Fruit fly (Drosophila melanogaster): ENCODE results near the gene CG10553.

Gene CG10553

dm6 chr3R:25329079-25329478, 11.2 kb upstream of the CG10553 start, which contains the start of gene CHKov1 (continued):
- TF ChIP-seq rib (GFP tag; IDR thresholded peaks at IDR 0.05) (no peak), CG9727 (GFP tag; optimal IDR thresholded peaks at IDR 0.05) (no peak), Nf-YB (GFP tag; optimal IDR thresholded peaks at IDR 0.05) (no peak), ems (GFP tag; optimal IDR thresholded peaks at IDR 0.05) (no peak), NK7.1 (GFP tag; optimal IDR thresholded peaks at IDR 0.05) (no peak), Jarid2 (GFP tag; optimal IDR thresholded peaks at IDR 0.05) (peak; percentile 90), pho (GFP tag; optimal IDR thresholded peaks at IDR 0.05) (no peak), CG10274 (GFP tag; optimal IDR thresholded peaks at IDR 0.05) (no peak), exex (tag; optimal IDR thresholded peaks at IDR 0.05) (peak; percentile 41), CG12769 (tag; optimal IDR thresholded peaks at IDR 0.05) (no peak), CG34422 (GFP tag; IDR thresholded peaks at IDR 0.05) (0 out of 3 replicates have a peak, but pooled peaks have one; percentile 41), CG13894 (tag; optimal IDR thresholded peaks at IDR 0.05) (no peak), CG30020 (tag; optimal IDR thresholded peaks at IDR 0.05) (no peak), wdn (GFP tag; IDR thresholded peaks at IDR 0.05) (no peak), CG2199 (GFP tag; IDR thresholded peaks at IDR 0.05) (0 out of 3 replicates have a peak, but pooled peaks have one; percentile 10), CG14965 (GFP tag; optimal IDR thresholded peaks at IDR 0.05; ENCODE audit: borderline replicate concordance) (no peak), Hey (tag; optimal IDR thresholded peaks at IDR 0.05) (no peak), HLH4C (GFP tag; IDR thresholded peaks at IDR 0.05; ENCODE audit: partially characterized antibody) (no peak), HmgD (GFP tag; optimal IDR thresholded peaks at IDR 0.05) (no peak), pfk (GFP tag; optimal IDR thresholded peaks at IDR 0.05) (no peak), CG14667 (GFP tag; IDR thresholded peaks at IDR 0.05) (no peak), gsb (GFP tag; IDR thresholded peaks at IDR 0.05) (no peak), Neu2 (GFP tag; optimal IDR thresholded peaks at IDR 0.05; ENCODE audit: borderline replicate concordance) (no peak), z (GFP tag; IDR thresholded peaks at IDR 0.05) (no peak), ash1 (GFP tag; optimal IDR thresholded peaks at IDR 0.05) (no peak), CG12219 (GFP tag; optimal IDR thresholded peaks at IDR 0.05) (no peak), Drgx (GFP tag; IDR thresholded peaks at IDR 0.05) (peak; percentile 39; the same call in 1 of the 2 replicates), ap (GFP tag; IDR thresholded peaks at IDR 0.05) (no peak), CrebB (tag; optimal IDR thresholded peaks at IDR 0.05) (peak; percentile 26), CG8089 (GFP tag; optimal IDR thresholded peaks at IDR 0.05) (no peak), Atf6 (GFP tag; IDR thresholded peaks at IDR 0.05) (no peak), Abd-B (GFP tag; optimal IDR thresholded peaks at IDR 0.05) (no peak), fd64A (GFP tag; optimal IDR thresholded peaks at IDR 0.05) (no peak), Rfx (GFP tag; IDR thresholded peaks at IDR 0.05) (no peak; the same call in 1 of the 2 replicates), CG14860 (GFP tag; IDR thresholded peaks at IDR 0.05; ENCODE audit: partially characterized antibody) (no peak), CG15514 (GFP tag; optimal IDR thresholded peaks at IDR 0.05) (peak; percentile 24), CG15601 (tag; optimal IDR thresholded peaks at IDR 0.05) (no peak), Dfd (GFP tag; optimal IDR thresholded peaks at IDR 0.05) (no peak), slp2 (GFP tag; optimal IDR thresholded peaks at IDR 0.05) (no peak), ab (GFP tag; optimal IDR thresholded peaks at IDR 0.05) (no peak), btn (GFP tag; optimal IDR thresholded peaks at IDR 0.05) (no peak), CG11695 (GFP tag; IDR thresholded peaks at IDR 0.05) (no peak), croc (GFP tag; conservative IDR thresholded peaks at IDR 0.05) (no peak), Bdp1 (GFP tag; optimal IDR thresholded peaks at IDR 0.05) (no peak), Kr (GFP tag; optimal IDR thresholded peaks at IDR 0.05) (no peak), Gug (GFP tag; IDR thresholded peaks at IDR 0.05) (no peak), onecut (GFP tag; IDR thresholded peaks at IDR 0.05) (no peak), CG3163 (GFP tag; optimal IDR thresholded peaks at IDR 0.05) (peak; percentile 44), da (GFP tag; optimal IDR thresholded peaks at IDR 0.05) (no peak), esg (GFP tag; conservative IDR thresholded peaks at IDR 0.05) (no peak), MBD-R2 (GFP tag; IDR thresholded peaks at IDR 0.05) (no peak), Myb (GFP tag; optimal IDR thresholded peaks at IDR 0.05) (no peak)

Data from whole organism, embryonic.